Worm (Caenorhabditis elegans) whole organism, L4 larva: Measurements from ENCODE around the gene cyp-13A2.

Source experiments
- F26F4.8 ChIP-seq: fragments of 200-800 bp; sonication (Bioruptor generic); conservative IDR thresholded peaks from 2 replicates; pipeline ENCODE4 v1.3.6; 2022; ENCODE audit warnings: missing genetic modification characterization, missing compliant biosample characterization
- F37D6.2 ChIP-seq: sonication (generic microtip); optimal IDR thresholded peaks from 2 replicates; lab custom pipeline; 2016; ENCODE audit warnings: mild to moderate bottlenecking, missing genetic modification characterization, missing compliant biosample characterization
- F44E2.7 ChIP-seq: fragments of 200-800 bp; sonication (Bioruptor generic); IDR thresholded peaks from 2 replicates; pipeline ENCODE4 v2.1.2; 2022; ENCODE audit warnings: missing genetic modification characterization, missing compliant biosample characterization
- R02D3.7 ChIP-seq: fragments of 150-350 bp; sonication (generic microtip); optimal IDR thresholded peaks from 3 replicates; lab custom pipeline; 2014; ENCODE audit warnings: missing biosample characterization, missing genetic modification characterization
- T20F7.1 ChIP-seq: fragments of 200-800 bp; sonication (Bioruptor generic); optimal IDR thresholded peaks from 2 replicates; lab custom pipeline; 2018; ENCODE audit warnings: mild to moderate bottlenecking, missing genetic modification characterization, missing compliant biosample characterization
- T26A8.4 ChIP-seq: fragments of 200-800 bp; sonication (Bioruptor generic); IDR thresholded peaks from 2 replicates; pipeline ENCODE4 v1.3.6; 2022; ENCODE audit warnings: missing genetic modification characterization, missing compliant biosample characterization
- Y5F2A.4 ChIP-seq: fragments of 200-800 bp; sonication (Bioruptor generic); optimal IDR thresholded peaks from 2 replicates; lab custom pipeline; 2018; ENCODE audit warnings: mild to moderate bottlenecking, missing genetic modification characterization, missing compliant biosample characterization
- Y75B8A.6 ChIP-seq: fragments of 200-800 bp; sonication (Bioruptor generic); IDR thresholded peaks from 2 replicates; pipeline ENCODE4 v1.3.6; 2022; ENCODE audit warnings: missing genetic modification reagents, missing genetic modification characterization, missing compliant biosample characterization
- ZK546.5 ChIP-seq, 2 experiments: sonication (generic microtip); optimal IDR thresholded peaks; 2 replicates each; lab custom pipeline; 2017; ENCODE audit warnings: missing biosample characterization in 2 of 2, missing genetic modification characterization in 2 of 2
- aha-1 ChIP-seq: fragments of 150-350 bp; peaks from one replicate; lab custom pipeline; 2014; ENCODE audit warnings: missing biosample characterization, missing genetic modification characterization
- ama-1 ChIP-seq: fragments of 150-350 bp; optimal IDR thresholded peaks from 2 replicates; lab custom pipeline; 2014; ENCODE audit warnings: inconsistent platforms, mixed read lengths
- arid-1 ChIP-seq: fragments of 200-800 bp; sonication (Bioruptor generic); conservative IDR thresholded peaks from 2 replicates; pipeline ENCODE4 v1.3.6; 2022; ENCODE audit warnings: missing genetic modification reagents, missing genetic modification characterization, missing compliant biosample characterization
- ceh-62 ChIP-seq: sonication (generic microtip); optimal IDR thresholded peaks from 2 replicates; lab custom pipeline; 2017; ENCODE audit warnings: missing biosample characterization, missing genetic modification characterization
- ces-1 ChIP-seq: fragments of 150-350 bp; sonication (generic microtip); optimal IDR thresholded peaks from 4 replicates; lab custom pipeline; 2014; ENCODE audit warnings: missing biosample characterization, missing genetic modification reagents, missing genetic modification characterization
- ctbp-1 ChIP-seq: fragments of 200-800 bp; sonication (Bioruptor generic); IDR thresholded peaks from 2 replicates; pipeline ENCODE4 v1.3.6; 2022; ENCODE audit warnings: missing genetic modification reagents, missing genetic modification characterization, missing compliant biosample characterization
- daf-16 ChIP-seq, 3 experiments: sonication (generic microtip); optimal IDR thresholded peaks; 2 replicates each; lab custom pipeline; 2016 to 2017; ENCODE audit warnings: missing genetic modification characterization in 3 of 3, missing genetic modification reagents in 3 of 3, mild to moderate bottlenecking in 2 of 3, missing compliant biosample characterization in 2 of 3, missing biosample characterization in 1 of 3, moderate library complexity in 1 of 3
- daf-8 ChIP-seq: fragments of 200-800 bp; sonication (Bioruptor generic); IDR thresholded peaks from 2 replicates; pipeline ENCODE4 v1.3.6; 2022; ENCODE audit warnings: missing genetic modification characterization, missing compliant biosample characterization
- dmd-6 ChIP-seq: fragments of 200-800 bp; sonication (Bioruptor generic); IDR thresholded peaks from 2 replicates; pipeline ENCODE4 v1.3.6; 2022; ENCODE audit warnings: missing genetic modification reagents, missing genetic modification characterization, missing compliant biosample characterization
- duxl-1 ChIP-seq: sonication (generic microtip); optimal IDR thresholded peaks from 2 replicates; lab custom pipeline; 2016; ENCODE audit warnings: mild to moderate bottlenecking, missing genetic modification characterization, moderate library complexity, missing compliant biosample characterization; ENCODE audit not compliant: poor library complexity
- dve-1 ChIP-seq: sonication (generic microtip); optimal IDR thresholded peaks from 2 replicates; lab custom pipeline; 2017; ENCODE audit warnings: antibody characterized with exemption, mild to moderate bottlenecking, missing genetic modification characterization, missing compliant biosample characterization; ENCODE audit not compliant: insufficient read depth
- egl-27 ChIP-seq: sonication (generic microtip); optimal IDR thresholded peaks from 3 replicates; lab custom pipeline; 2017; ENCODE audit warnings: missing biosample characterization, missing genetic modification reagents, missing genetic modification characterization
- egl-43 ChIP-seq: fragments of 200-800 bp; sonication (Bioruptor generic); IDR thresholded peaks from 2 replicates; pipeline ENCODE4 v1.3.6; 2022; ENCODE audit warnings: missing genetic modification reagents, missing genetic modification characterization, missing compliant biosample characterization
- hif-1 ChIP-seq, 2 experiments: sonication (generic microtip); optimal IDR thresholded peaks; 2 replicates each; lab custom pipeline; 2016 to 2017; ENCODE audit warnings: missing compliant biosample characterization in 2 of 2, missing genetic modification characterization in 2 of 2, missing genetic modification reagents in 2 of 2, missing genotype in 2 of 2, mild to moderate bottlenecking in 1 of 2
- hlh-11 ChIP-seq: fragments of 200-800 bp; sonication (Bioruptor generic); optimal IDR thresholded peaks from 2 replicates; lab custom pipeline; 2018; ENCODE audit warnings: mild to moderate bottlenecking, missing genetic modification characterization, missing compliant biosample characterization
- hmg-1.1 ChIP-seq: fragments of 200-800 bp; sonication (Bioruptor generic); IDR thresholded peaks from 2 replicates; pipeline ENCODE4 v1.3.6; 2022; ENCODE audit warnings: missing genetic modification reagents, missing genetic modification characterization, missing compliant biosample characterization
- lim-7 ChIP-seq: fragments of 200-800 bp; sonication (Bioruptor generic); IDR thresholded peaks from 2 replicates; pipeline ENCODE4 v1.3.6; 2022; ENCODE audit warnings: missing genetic modification characterization, missing compliant biosample characterization
- lin-1 ChIP-seq: fragments of 200-800 bp; sonication (Bioruptor generic); IDR thresholded peaks from 2 replicates; pipeline ENCODE4 v1.3.6; 2022; ENCODE audit warnings: missing genetic modification reagents, missing genetic modification characterization, missing compliant biosample characterization
- lin-13 ChIP-seq: fragments of 150-350 bp; optimal IDR thresholded peaks from 2 replicates; lab custom pipeline; 2014; ENCODE audit warnings: missing biosample characterization, missing genetic modification reagents, missing genetic modification characterization
- lin-38 ChIP-seq: fragments of 200-800 bp; sonication (Bioruptor generic); IDR thresholded peaks from 2 replicates; pipeline ENCODE4 v1.3.6; 2022; ENCODE audit warnings: missing genetic modification reagents, missing genetic modification characterization, missing compliant biosample characterization
- lsy-2 ChIP-seq, 2 experiments: fragments of 150-350 bp in 1 of 2; sonication (generic microtip) in 1 of 2; optimal IDR thresholded peaks; 2 replicates each; lab custom pipeline; 2014 to 2017; ENCODE audit warnings: missing biosample characterization in 2 of 2, missing genetic modification characterization in 2 of 2
- madf-9 ChIP-seq: fragments of 200-800 bp; sonication (Bioruptor generic); conservative IDR thresholded peaks from 2 replicates; pipeline ENCODE4 v1.3.6; 2022; ENCODE audit warnings: missing genetic modification reagents, missing genetic modification characterization, missing compliant biosample characterization
- mdl-1 ChIP-seq, 2 experiments: fragments of 150-350 bp in 1 of 2; sonication (generic microtip) in 1 of 2; optimal IDR thresholded peaks; 2 replicates each; lab custom pipeline; 2014 to 2017; ENCODE audit warnings: missing biosample characterization in 2 of 2, missing genetic modification characterization in 2 of 2
- mep-1 ChIP-seq: fragments of 150-350 bp; sonication (generic microtip); optimal IDR thresholded peaks from 3 replicates; lab custom pipeline; 2014; ENCODE audit warnings: missing biosample characterization, missing genetic modification characterization
- mes-2 ChIP-seq: sonication (generic microtip); optimal IDR thresholded peaks from 2 replicates; lab custom pipeline; 2016; ENCODE audit warnings: missing genotype, mild to moderate bottlenecking, missing genetic modification characterization, missing compliant biosample characterization; ENCODE audit not compliant: poor library complexity, severe bottlenecking
- mxl-2 ChIP-seq: fragments of 200-800 bp; sonication (Bioruptor generic); conservative IDR thresholded peaks from 2 replicates; pipeline ENCODE4 v1.3.6; 2022; ENCODE audit warnings: missing genetic modification reagents, missing genetic modification characterization, missing compliant biosample characterization
- mxl-3 ChIP-seq: fragments of 200-800 bp; sonication (Bioruptor generic); optimal IDR thresholded peaks from 2 replicates; lab custom pipeline; 2018; ENCODE audit warnings: mild to moderate bottlenecking, missing genetic modification characterization, missing compliant biosample characterization
- nhr-10 ChIP-seq: fragments of 150-350 bp; optimal IDR thresholded peaks from 2 replicates; lab custom pipeline; 2014; ENCODE audit warnings: missing biosample characterization, missing genetic modification characterization
- nhr-237 ChIP-seq: sonication (generic microtip); optimal IDR thresholded peaks from 2 replicates; lab custom pipeline; 2017; ENCODE audit warnings: missing biosample characterization, missing genetic modification characterization
- nhr-25 ChIP-seq: sonication (generic microtip); optimal IDR thresholded peaks from 2 replicates; lab custom pipeline; 2017; ENCODE audit warnings: missing genetic modification characterization, mild to moderate bottlenecking, missing compliant biosample characterization, antibody characterized with exemption, moderate library complexity, borderline replicate concordance; ENCODE audit not compliant: insufficient read depth
- nhr-48 ChIP-seq: sonication (generic microtip); optimal IDR thresholded peaks from 2 replicates; lab custom pipeline; 2016; ENCODE audit warnings: mild to moderate bottlenecking, missing genetic modification characterization, missing compliant biosample characterization
- nhr-6 ChIP-seq: fragments of 150-350 bp; optimal IDR thresholded peaks from 2 replicates; lab custom pipeline; 2014; ENCODE audit warnings: missing biosample characterization, missing genetic modification characterization
- nhr-76 ChIP-seq: fragments of 150-350 bp; optimal IDR thresholded peaks from 2 replicates; lab custom pipeline; 2014; ENCODE audit warnings: missing biosample characterization, missing genetic modification characterization
- pha-4 ChIP-seq, 2 experiments: fragments of 150-350 bp in 1 of 2; fragments of 200-800 bp in 1 of 2; sonication (Bioruptor generic) in 1 of 2; IDR thresholded peaks in 1 of 2; optimal IDR thresholded peaks in 1 of 2; 2 replicates each; pipeline versions ENCODE4 v1.3.6 to Lab custom; 2014 to 2022; ENCODE audit warnings: missing genetic modification characterization in 2 of 2, missing genetic modification reagents in 2 of 2, missing biosample characterization in 1 of 2, missing compliant biosample characterization in 1 of 2
- rbr-2 ChIP-seq: sonication (generic microtip); optimal IDR thresholded peaks from 2 replicates; lab custom pipeline; 2016; ENCODE audit warnings: missing genotype, missing genetic modification characterization, missing compliant biosample characterization
- skn-1 ChIP-seq: fragments of 150-350 bp; optimal IDR thresholded peaks from 2 replicates; lab custom pipeline; 2014; ENCODE audit warnings: missing biosample characterization, missing genetic modification characterization
- spr-1 ChIP-seq: sonication (generic microtip); optimal IDR thresholded peaks from 2 replicates; lab custom pipeline; 2016; ENCODE audit warnings: mild to moderate bottlenecking, missing genetic modification characterization, missing compliant biosample characterization
- zag-1 ChIP-seq: fragments of 150-350 bp; optimal IDR thresholded peaks from 2 replicates; lab custom pipeline; 2014; ENCODE audit warnings: missing biosample characterization, missing genetic modification characterization
- zip-2 ChIP-seq: fragments of 150-350 bp; optimal IDR thresholded peaks from 2 replicates; lab custom pipeline; 2014; ENCODE audit warnings: missing biosample characterization, missing genetic modification characterization
- ztf-7 ChIP-seq: fragments of 150-350 bp; optimal IDR thresholded peaks from 2 replicates; lab custom pipeline; 2014; ENCODE audit warnings: missing biosample characterization, missing genetic modification characterization

Gene cyp-13A2

DNA sequence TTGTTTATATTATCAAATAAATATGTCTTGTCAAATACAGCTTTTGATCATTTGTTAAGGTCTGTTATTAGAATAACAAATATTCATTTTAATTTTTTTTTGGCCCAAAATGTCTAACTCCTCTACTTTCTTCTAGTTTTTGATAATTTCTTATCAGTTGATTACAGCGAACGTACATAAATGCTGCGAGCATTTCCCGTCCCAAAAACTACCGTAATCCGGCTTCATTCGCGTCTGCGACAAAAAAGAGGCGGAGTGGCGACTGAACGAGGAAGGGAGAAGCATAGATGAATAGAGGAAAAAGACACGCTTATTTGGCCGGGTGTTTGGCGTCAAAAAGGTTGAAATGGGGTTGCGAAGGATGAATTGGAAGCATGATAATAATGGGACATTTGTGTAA, 46.9 kb downstream of the cyp-13A2 start (continued):
- TF ChIP-seq ama-1 (lab: Kevin White, UChicago): no peak
- TF ChIP-seq nhr-76 (tag; lab: Kevin White, UChicago): no peak
- TF ChIP-seq madf-9 (GFP tag; lab: Robert Waterston, UW): no peak
- no peak for TF ChIP-seq nhr-25
- no peak for TF ChIP-seq R02D3.7
- TF ChIP-seq zip-2 (tag; lab: Kevin White, UChicago): no peak
- peak; percentile 22 for TF ChIP-seq mxl-3 (GFP tag; lab: Kevin White, UChicago)
- TF ChIP-seq daf-8 (GFP tag; lab: Robert Waterston, UW): no peak
- TF ChIP-seq skn-1 (tag; lab: Kevin White, UChicago): no peak
- TF ChIP-seq T20F7.1 (GFP tag; lab: Kevin White, UChicago): no peak
- TF ChIP-seq egl-43 (GFP tag; lab: Robert Waterston, UW): no peak
- peak in 1 of 2 experiments; percentile 24 for TF ChIP-seq daf-16 (GFP tag; optimal IDR thresholded peaks at IDR 0.05; lab: Kevin White, UChicago)
- TF ChIP-seq daf-16 (tag; optimal IDR thresholded peaks at IDR 0.05; lab: Kevin White, UChicago): peak; percentile 87
- no peak for TF ChIP-seq zag-1 (tag; lab: Kevin White, UChicago)
- TF ChIP-seq Y75B8A.6 (GFP tag; lab: Robert Waterston, UW): no peak
- TF ChIP-seq lsy-2 (tag; optimal IDR thresholded peaks at IDR 0.05; lab: Kevin White, UChicago): peak in 1 of 2 experiments; percentile 81
- TF ChIP-seq mes-2 (tag; lab: Kevin White, UChicago): no peak
- TF ChIP-seq dve-1 (tag; lab: Kevin White, UChicago): peak; percentile 88
- no peak for TF ChIP-seq spr-1 (tag; lab: Kevin White, UChicago)
- TF ChIP-seq F26F4.8 (GFP tag; lab: Robert Waterston, UW): no peak
- no peak for TF ChIP-seq duxl-1
- peak; percentile 80 for TF ChIP-seq hlh-11
- no peak for TF ChIP-seq ctbp-1 (GFP tag; lab: Robert Waterston, UW)
- no peak for TF ChIP-seq lin-1 (GFP tag; lab: Robert Waterston, UW)
- peak; percentile 52 for TF ChIP-seq nhr-10 (tag; lab: Kevin White, UChicago)
- no peak for TF ChIP-seq ces-1
- peak; percentile 68 for TF ChIP-seq aha-1 (tag; lab: Kevin White, UChicago)
- TF ChIP-seq mep-1 (tag; lab: Kevin White, UChicago): no peak
- peak; percentile 73 for TF ChIP-seq dmd-6 (GFP tag; lab: Robert Waterston, UW)
- no peak for TF ChIP-seq T26A8.4 (GFP tag; lab: Robert Waterston, UW)
- TF ChIP-seq hmg-1.1 (GFP tag; lab: Robert Waterston, UW): 0 out of 2 replicates have a peak, but pooled peaks have one; percentile 21
- no peak for TF ChIP-seq F44E2.7
- no peak for TF ChIP-seq lim-7 (GFP tag; lab: Robert Waterston, UW)
- no peak for TF ChIP-seq ztf-7 (tag; lab: Kevin White, UChicago)
- TF ChIP-seq Y5F2A.4: no peak
- no peak for TF ChIP-seq nhr-48
- no peak for TF ChIP-seq nhr-6 (tag; lab: Kevin White, UChicago)
- no peak for TF ChIP-seq F37D6.2

DNA sequence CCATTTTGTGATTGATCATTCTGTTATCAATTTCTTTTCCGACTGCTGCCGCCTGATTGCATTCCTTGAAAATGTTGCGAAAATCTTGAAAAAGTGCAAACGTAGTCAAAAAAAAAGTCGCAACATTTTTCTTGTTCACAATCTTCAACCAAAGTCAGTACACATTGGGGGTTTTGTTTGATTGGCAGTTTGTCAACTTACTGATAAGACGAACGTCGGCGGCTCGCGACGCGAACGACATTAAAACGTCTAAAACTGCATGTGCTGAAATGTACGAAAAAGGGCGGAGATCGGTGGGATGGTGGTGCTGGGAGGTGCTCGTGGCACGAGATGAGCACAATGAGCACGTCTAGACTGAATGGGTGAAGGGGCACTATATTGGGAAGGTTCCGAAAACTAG, 48.6 kb downstream of the cyp-13A2 start:
- TF ChIP-seq arid-1 (0 out of 2 replicates have a peak, but pooled peaks have one; percentile 7), F26F4.8 (GFP tag; lab: Robert Waterston, UW) (no peak), mdl-1 (tag; optimal IDR thresholded peaks at IDR 0.05; lab: Kevin White, UChicago) (peak in 1 of 2 experiments; percentile 70), rbr-2 (tag; lab: Kevin White, UChicago) (no peak), zag-1 (tag; lab: Kevin White, UChicago) (no peak), T26A8.4 (GFP tag; lab: Robert Waterston, UW) (peak; percentile 62), pha-4 (GFP tag; IDR thresholded peaks at IDR 0.05; lab: Robert Waterston, UW) (0 out of 2 replicates have a peak, but pooled peaks have one; percentile 36), pha-4 (tag; optimal IDR thresholded peaks at IDR 0.05; lab: Kevin White, UChicago) (no peak), nhr-10 (tag; lab: Kevin White, UChicago) (no peak), daf-8 (GFP tag; lab: Robert Waterston, UW) (no peak), ctbp-1 (GFP tag; lab: Robert Waterston, UW) (no peak), hlh-11 (peak; percentile 90), mxl-2 (GFP tag; lab: Robert Waterston, UW) (0 out of 2 replicates have a peak, but pooled peaks have one; percentile 2), nhr-237 (tag; lab: Kevin White, UChicago) (no peak), ztf-7 (tag; lab: Kevin White, UChicago) (no peak), R02D3.7 (no peak), egl-27 (tag; lab: Kevin White, UChicago) (no peak), ZK546.5 (tag; optimal IDR thresholded peaks at IDR 0.05; lab: Kevin White, UChicago) (no peak), lin-13 (GFP tag; lab: Kevin White, UChicago) (no peak), ceh-62 (tag; lab: Kevin White, UChicago) (no peak), lin-38 (GFP tag; lab: Robert Waterston, UW) (peak; percentile 48; the same call in 1 of the 2 replicates), hif-1 (tag; optimal IDR thresholded peaks at IDR 0.05; lab: Kevin White, UChicago) (no peak)
